Fruit fly (Drosophila melanogaster): ENCODE measurements around the gene TM9SF2.

The TM9SF2 gene

dm6 chr2L:20752160-20752559, 18.1 kb upstream of the TM9SF2 start, which contains the start of the genes Amacr and Ns4 (continued):
- TF ChIP-seq CG6854 (GFP tag; optimal IDR thresholded peaks at IDR 0.05) (peak; percentile 72), salr (GFP tag; optimal IDR thresholded peaks at IDR 0.05) (peak; percentile 51 to 78), CG8632 (GFP tag; optimal IDR thresholded peaks at IDR 0.05) (peak; percentile 56), net (GFP tag; optimal IDR thresholded peaks at IDR 0.05) (peak; percentile 80), Lpt (GFP tag; optimal IDR thresholded peaks at IDR 0.05) (peak; percentile 52), Ets21C (GFP tag; optimal IDR thresholded peaks at IDR 0.05) (no peak), acj6 (GFP tag; optimal IDR thresholded peaks at IDR 0.05) (peak; percentile 61), CG8119 (GFP tag; IDR thresholded peaks at IDR 0.05) (peak; percentile 70), CG6808 (GFP tag; optimal IDR thresholded peaks at IDR 0.05) (peak; percentile 65), CG10669 (GFP tag; optimal IDR thresholded peaks at IDR 0.05) (no peak), CG7368 (GFP tag; optimal IDR thresholded peaks at IDR 0.05) (peak; percentile 43), vri (GFP tag; optimal IDR thresholded peaks at IDR 0.05) (no peak), spab (GFP tag; optimal IDR thresholded peaks at IDR 0.05) (no peak), Blimp-1 (GFP tag; optimal IDR thresholded peaks at IDR 0.05) (peak; percentile 17), CG6792 (GFP tag; optimal IDR thresholded peaks at IDR 0.05) (peak; percentile 50), Eip78C (GFP tag) (no peak)

- TF ChIP-seq cyc (GFP tag; optimal IDR thresholded peaks at IDR 0.05) = no peak
- 0 out of 3 replicates have a peak, but pooled peaks have one; percentile 16 for TF ChIP-seq CG8119 (GFP tag; IDR thresholded peaks at IDR 0.05)
- TF ChIP-seq Blimp-1 (GFP tag; optimal IDR thresholded peaks at IDR 0.05) = peak; percentile 94
These were observed 1.2 kb upstream of the TM9SF2 start for dm6 chr2L:20735121-20735855.

DNA sequence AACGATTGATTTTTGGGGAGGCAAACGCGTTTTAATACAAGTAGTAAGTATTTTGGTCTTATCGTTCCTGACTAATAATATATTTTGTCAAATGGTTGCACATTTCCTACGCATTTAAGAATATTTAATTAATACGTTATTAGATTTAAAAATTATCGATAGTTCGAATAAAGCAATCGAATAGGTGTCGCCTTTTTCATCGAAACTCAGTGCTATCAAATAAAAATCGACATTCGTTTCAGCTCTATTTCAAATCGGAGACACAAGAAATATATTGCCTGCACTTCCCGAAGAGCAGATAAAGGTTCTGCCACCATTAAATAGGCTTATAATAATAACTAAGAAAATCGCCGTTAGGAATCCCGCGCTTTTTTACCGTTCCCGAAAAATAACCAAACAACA, 579 bp upstream of the TM9SF2 start:
- no peak for TF ChIP-seq fkh (GFP tag; optimal IDR thresholded peaks at IDR 0.05)
- no peak for TF ChIP-seq CG16779 (tag; optimal IDR thresholded peaks at IDR 0.05)
- no peak for TF ChIP-seq Blimp-1 (GFP tag; optimal IDR thresholded peaks at IDR 0.05)
- no peak for TF ChIP-seq CG32006 (GFP tag; optimal IDR thresholded peaks at IDR 0.05)
- no peak for TF ChIP-seq Sox15 (GFP tag; optimal IDR thresholded peaks at IDR 0.05)
- no peak for TF ChIP-seq fd59A (GFP tag; optimal IDR thresholded peaks at IDR 0.05)
- no peak for TF ChIP-seq CG8319 (GFP tag; optimal IDR thresholded peaks at IDR 0.05)
- TF ChIP-seq CG1621 (tag; optimal IDR thresholded peaks at IDR 0.05) = no peak
- TF ChIP-seq CG8632 (GFP tag; optimal IDR thresholded peaks at IDR 0.05) = no peak
- TF ChIP-seq Sox14 (GFP tag; optimal IDR thresholded peaks at IDR 0.05) = no peak
- TF ChIP-seq CG7368 (GFP tag; optimal IDR thresholded peaks at IDR 0.05) = no peak
- TF ChIP-seq Smox (GFP tag; optimal IDR thresholded peaks at IDR 0.05) = no peak
- no peak for TF ChIP-seq Eip78C (GFP tag)
- no peak for TF ChIP-seq Hr38 (GFP tag; optimal IDR thresholded peaks at IDR 0.05)
- no peak for TF ChIP-seq pdm3 (GFP tag; optimal IDR thresholded peaks at IDR 0.05)
- TF ChIP-seq CG31627 (GFP tag; optimal IDR thresholded peaks at IDR 0.05) = no peak
- no peak for TF ChIP-seq Met (GFP tag; optimal IDR thresholded peaks at IDR 0.05)
- no peak for TF ChIP-seq Sox102F (GFP tag; optimal IDR thresholded peaks at IDR 0.05)
- TF ChIP-seq Ets96B (tag; optimal IDR thresholded peaks at IDR 0.05) = no peak

dm6 chr2L:20733025-20733424, 1.1 kb downstream of the TM9SF2 start:
- TF ChIP-seq salr (GFP tag; optimal IDR thresholded peaks at IDR 0.05) = no peak
- TF ChIP-seq vri (GFP tag; optimal IDR thresholded peaks at IDR 0.05) = no peak

DNA sequence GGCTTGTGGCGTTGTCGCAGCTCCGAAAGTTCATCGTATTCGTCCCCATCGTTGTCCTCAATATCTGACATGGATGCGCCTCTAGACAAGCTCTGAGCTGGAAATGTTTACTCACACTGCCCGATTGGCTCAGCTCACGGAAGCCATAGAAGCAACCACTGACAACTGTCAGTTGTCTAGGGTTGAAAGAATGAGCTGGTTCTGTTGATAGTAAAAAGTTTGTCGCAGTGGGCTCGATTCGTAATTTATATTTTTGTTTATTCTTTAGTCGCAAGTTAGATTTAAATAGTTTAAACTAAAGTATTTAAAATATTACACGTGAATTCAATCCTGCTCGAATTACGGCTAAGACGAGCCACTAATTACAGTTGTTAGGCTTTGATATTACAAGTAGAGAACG, 3.9 kb downstream of the TM9SF2 start, which contains the start of gene CarT:
Gene CarT, minus strand, starts transcription at position 101 of the 400 bp plus-strand sequence.
- TF ChIP-seq Met (GFP tag; optimal IDR thresholded peaks at IDR 0.05) (no peak), CG10631 (GFP tag; optimal IDR thresholded peaks at IDR 0.05) (no peak), CG6792 (GFP tag; optimal IDR thresholded peaks at IDR 0.05) (no peak), CG11902 (GFP tag; optimal IDR thresholded peaks at IDR 0.05) (no peak)

All from whole organism, prepupa.